Fruit fly (Drosophila melanogaster) whole organism, embryonic: ENCODE results near the gene CG45049.

Source experiments
- Abd-B ChIP-seq: fragments of 200-800 bp; sonication (Bioruptor generic); optimal IDR thresholded peaks from 2 replicates; lab custom pipeline; 2018; ENCODE audit warnings: missing biosample characterization, mild to moderate bottlenecking, missing genetic modification characterization, moderate library complexity
- Ada2b ChIP-seq: fragments of 200-800 bp; sonication (Bioruptor generic); IDR thresholded peaks from 2 replicates; pipeline ENCODE4 v1.3.6; 2022; ENCODE audit warnings: missing biosample characterization, missing genetic modification characterization
- Atf3 ChIP-seq: fragments of 200-800 bp; sonication (Bioruptor generic); optimal IDR thresholded peaks from 3 replicates; lab custom pipeline; 2016; ENCODE audit warnings: missing biosample characterization, missing genetic modification characterization
- CG1024 ChIP-seq: fragments of 200-800 bp; sonication (Bioruptor generic); IDR thresholded peaks from 2 replicates; pipeline ENCODE4 v1.3.6; 2022; ENCODE audit warnings: missing biosample characterization, missing genetic modification characterization
- CG12299 ChIP-seq: fragments of 200-800 bp; sonication (Bioruptor generic); optimal IDR thresholded peaks from 2 replicates; lab custom pipeline; 2018; ENCODE audit warnings: missing biosample characterization, mild to moderate bottlenecking, missing genetic modification characterization
- CG13894 ChIP-seq: fragments of 200-800 bp; sonication (Bioruptor generic); optimal IDR thresholded peaks from 3 replicates; lab custom pipeline; 2018; ENCODE audit warnings: missing biosample characterization, mild to moderate bottlenecking, missing genetic modification characterization, moderate library complexity
- CG1529 ChIP-seq: fragments of 200-800 bp; sonication (Bioruptor generic); optimal IDR thresholded peaks from 3 replicates; lab custom pipeline; 2018; ENCODE audit warnings: missing biosample characterization, missing genetic modification characterization
- CG1647 ChIP-seq: fragments of 200-800 bp; sonication (Bioruptor generic); optimal IDR thresholded peaks from 3 replicates; lab custom pipeline; 2016; ENCODE audit warnings: missing biosample characterization, missing genetic modification characterization
- CG16779 ChIP-seq: fragments of 200-800 bp; sonication (Bioruptor generic); IDR thresholded peaks from 2 replicates; pipeline ENCODE4 v1.3.6; 2022; ENCODE audit warnings: missing biosample characterization, missing genetic modification characterization
- CG17385 ChIP-seq: fragments of 200-800 bp; sonication (Bioruptor generic); optimal IDR thresholded peaks from 3 replicates; lab custom pipeline; 2018; ENCODE audit warnings: missing biosample characterization, mild to moderate bottlenecking, missing genetic modification characterization
- CG17802 ChIP-seq: fragments of 200-800 bp; sonication (Bioruptor generic); optimal IDR thresholded peaks from 2 replicates; lab custom pipeline; 2018; ENCODE audit warnings: missing biosample characterization, mild to moderate bottlenecking, missing genetic modification characterization, moderate library complexity
- CG34376 ChIP-seq: fragments of 200-800 bp; sonication (Bioruptor generic); optimal IDR thresholded peaks from 2 replicates; lab custom pipeline; 2018; ENCODE audit warnings: missing biosample characterization, mild to moderate bottlenecking, missing genetic modification characterization
- CG4404 ChIP-seq: fragments of 200-800 bp; sonication (Bioruptor generic); IDR thresholded peaks from 2 replicates; pipeline ENCODE4 v1.3.6; 2022; ENCODE audit warnings: missing biosample characterization, missing genetic modification characterization
- CG7928 ChIP-seq: fragments of 200-800 bp; sonication (Bioruptor generic); optimal IDR thresholded peaks from 2 replicates; lab custom pipeline; 2017; ENCODE audit warnings: missing biosample characterization, mild to moderate bottlenecking, missing genetic modification characterization
- CG7987 ChIP-seq: fragments of 200-800 bp; sonication (Bioruptor generic); optimal IDR thresholded peaks from 2 replicates; lab custom pipeline; 2018; ENCODE audit warnings: missing biosample characterization, mild to moderate bottlenecking, missing genetic modification characterization, moderate library complexity
- CG8765 ChIP-seq: fragments of 200-800 bp; sonication (Bioruptor generic); IDR thresholded peaks from 2 replicates; pipeline ENCODE4 v1.3.6; 2022; ENCODE audit warnings: missing biosample characterization, missing genetic modification characterization
- CrebB ChIP-seq: fragments of 200-800 bp; sonication (Bioruptor generic); optimal IDR thresholded peaks from 3 replicates; lab custom pipeline; 2018; ENCODE audit warnings: missing biosample characterization, mild to moderate bottlenecking, missing genetic modification characterization
- D19A ChIP-seq: fragments of 200-800 bp; optimal IDR thresholded peaks from 3 replicates; lab custom pipeline; 2019; ENCODE audit warnings: missing biosample characterization, mild to moderate bottlenecking, missing genetic modification characterization, moderate library complexity
- D19B ChIP-seq: fragments of 200-800 bp; sonication (Bioruptor generic); optimal IDR thresholded peaks from 2 replicates; lab custom pipeline; 2017; ENCODE audit warnings: missing biosample characterization, mild to moderate bottlenecking, missing genetic modification characterization
- Dref ChIP-seq: fragments of 200-800 bp; sonication (Bioruptor generic); IDR thresholded peaks from 2 replicates; pipeline ENCODE4 v1.3.6; 2022; ENCODE audit warnings: missing biosample characterization, missing genetic modification characterization
- E2f1 ChIP-seq: fragments of 200-800 bp; sonication (Bioruptor generic); IDR thresholded peaks from 2 replicates; pipeline ENCODE4 v1.3.6; 2022; ENCODE audit warnings: missing biosample characterization, missing genetic modification characterization
- Eip74EF ChIP-seq, 2 experiments: fragments of 200-800 bp in 1 of 2; fragments of >200 bp in 1 of 2; sonication (Bioruptor generic) in 1 of 2; optimal IDR thresholded peaks; 2 replicates each; lab custom pipeline; 2017 to 2019; ENCODE audit warnings: missing biosample characterization in 2 of 2, missing genetic modification characterization in 2 of 2, mild to moderate bottlenecking in 1 of 2, moderate library complexity in 1 of 2
- Elba2 ChIP-seq: fragments of 200-800 bp; sonication (Bioruptor generic); optimal IDR thresholded peaks from 3 replicates; lab custom pipeline; 2016; ENCODE audit warnings: missing biosample characterization, missing genetic modification characterization
- HHEX ChIP-seq: fragments of 200-800 bp; sonication (Bioruptor generic); optimal IDR thresholded peaks from 3 replicates; lab custom pipeline; 2017; ENCODE audit warnings: missing biosample characterization, mild to moderate bottlenecking, missing genetic modification characterization, missing genetic modification reagents
- HmgD ChIP-seq: fragments of 200-800 bp; sonication (Bioruptor generic); optimal IDR thresholded peaks from 3 replicates; lab custom pipeline; 2016; ENCODE audit warnings: missing biosample characterization, missing genetic modification characterization
- Lhr ChIP-seq: fragments of 200-800 bp; sonication (Bioruptor generic); optimal IDR thresholded peaks from 3 replicates; lab custom pipeline; 2017; ENCODE audit warnings: mild to moderate bottlenecking, missing biosample characterization, missing genetic modification reagents, missing genetic modification characterization
- Mad ChIP-seq: fragments of 200-800 bp; sonication (Bioruptor generic); optimal IDR thresholded peaks from 2 replicates; lab custom pipeline; 2016; ENCODE audit warnings: missing biosample characterization, missing genetic modification characterization
- Mes4 ChIP-seq: fragments of 200-800 bp; sonication (Bioruptor generic); optimal IDR thresholded peaks from 2 replicates; lab custom pipeline; 2016; ENCODE audit warnings: missing biosample characterization, missing genetic modification characterization
- Neu2 ChIP-seq: fragments of 200-800 bp; sonication (Bioruptor generic); optimal IDR thresholded peaks from 3 replicates; lab custom pipeline; 2016; ENCODE audit warnings: missing biosample characterization, missing genetic modification characterization, borderline replicate concordance
- Six4 ChIP-seq: fragments of 200-800 bp; sonication (Bioruptor generic); optimal IDR thresholded peaks from 2 replicates; lab custom pipeline; 2016; ENCODE audit warnings: missing biosample characterization, missing genetic modification characterization
- ab ChIP-seq: fragments of 200-800 bp; sonication (Bioruptor generic); optimal IDR thresholded peaks from 2 replicates; lab custom pipeline; 2016; ENCODE audit warnings: missing biosample characterization, missing genetic modification characterization
- ash1 ChIP-seq: fragments of 200-800 bp; sonication (Bioruptor generic); optimal IDR thresholded peaks from 2 replicates; lab custom pipeline; 2018; ENCODE audit warnings: missing biosample characterization, mild to moderate bottlenecking, missing genetic modification characterization
- dmrt11E ChIP-seq: fragments of 200-800 bp; sonication (Bioruptor generic); optimal IDR thresholded peaks from 3 replicates; lab custom pipeline; 2018; ENCODE audit warnings: missing biosample characterization, mild to moderate bottlenecking, missing genetic modification characterization, moderate library complexity
- fd3F ChIP-seq: fragments of 200-800 bp; sonication (Bioruptor generic); optimal IDR thresholded peaks from 2 replicates; lab custom pipeline; 2018; ENCODE audit warnings: missing biosample characterization, mild to moderate bottlenecking, missing genetic modification characterization, moderate library complexity
- gfzf ChIP-seq: fragments of 200-800 bp; sonication (Bioruptor generic); optimal IDR thresholded peaks from 2 replicates; lab custom pipeline; 2016; ENCODE audit warnings: missing biosample characterization, mild to moderate bottlenecking, missing genetic modification characterization, moderate library complexity
- inv ChIP-seq: fragments of 200-800 bp; sonication (Bioruptor generic); IDR thresholded peaks from 2 replicates; pipeline ENCODE4 v1.3.6; 2022; ENCODE audit warnings: missing biosample characterization, missing genetic modification characterization; ENCODE audit not compliant: partially characterized antibody
- lmd ChIP-seq: fragments of 200-800 bp; sonication (Bioruptor generic); IDR thresholded peaks from 2 replicates; pipeline ENCODE4 v1.3.6; 2022; ENCODE audit warnings: missing biosample characterization, missing genetic modification characterization
- luna ChIP-seq: fragments of 200-800 bp; sonication (Bioruptor generic); optimal IDR thresholded peaks from 2 replicates; lab custom pipeline; 2016; ENCODE audit warnings: missing biosample characterization, missing genetic modification characterization
- pum ChIP-seq: fragments of 200-800 bp; sonication (Bioruptor generic); optimal IDR thresholded peaks from 2 replicates; lab custom pipeline; 2016; ENCODE audit warnings: missing biosample characterization, missing genetic modification characterization
- ranshi ChIP-seq: fragments of 200-800 bp; sonication (Bioruptor generic); IDR thresholded peaks from 2 replicates; pipeline ENCODE4 v1.3.6; 2022; ENCODE audit warnings: missing biosample characterization, missing genetic modification characterization
- repo ChIP-seq: fragments of 200-800 bp; sonication (Bioruptor generic); optimal IDR thresholded peaks from 2 replicates; lab custom pipeline; 2016; ENCODE audit warnings: missing biosample characterization, missing genetic modification characterization
- schlank ChIP-seq: fragments of 200-800 bp; sonication (Bioruptor generic); optimal IDR thresholded peaks from 2 replicates; lab custom pipeline; 2018; ENCODE audit warnings: missing biosample characterization, mild to moderate bottlenecking, missing genetic modification characterization
- tgo ChIP-seq: fragments of 200-800 bp; sonication (Bioruptor generic); IDR thresholded peaks from 3 replicates; pipeline ENCODE4 v1.3.6; 2022; ENCODE audit warnings: missing biosample characterization, missing genetic modification characterization
- toy ChIP-seq: fragments of 200-800 bp; sonication (Bioruptor generic); IDR thresholded peaks from 2 replicates; pipeline ENCODE4 v1.3.6; 2022; ENCODE audit warnings: missing biosample characterization, missing genetic modification characterization
- vvl ChIP-seq: fragments of 200-800 bp; sonication (Bioruptor generic); IDR thresholded peaks from 2 replicates; pipeline ENCODE4 v1.3.6; 2022; ENCODE audit warnings: missing biosample characterization, missing genetic modification characterization
- wor ChIP-seq: fragments of 200-800 bp; sonication (Bioruptor generic); IDR thresholded peaks from 2 replicates; pipeline ENCODE4 v1.3.6; 2022; ENCODE audit warnings: missing biosample characterization, missing genetic modification characterization
- zen ChIP-seq: fragments of 200-800 bp; sonication (Bioruptor generic); optimal IDR thresholded peaks from 3 replicates; lab custom pipeline; 2018; ENCODE audit warnings: missing biosample characterization, mild to moderate bottlenecking, missing genetic modification characterization, moderate library complexity
- zfh1 ChIP-seq: fragments of 200-800 bp; sonication (Bioruptor generic); IDR thresholded peaks from 3 replicates; pipeline ENCODE4 v1.3.6; 2022; ENCODE audit warnings: missing biosample characterization, missing genetic modification characterization
- zfh2 ChIP-seq: fragments of 200-800 bp; sonication (Bioruptor generic); optimal IDR thresholded peaks from 2 replicates; lab custom pipeline; 2016; ENCODE audit warnings: missing biosample characterization, missing genetic modification characterization

Gene CG45049

DNA sequence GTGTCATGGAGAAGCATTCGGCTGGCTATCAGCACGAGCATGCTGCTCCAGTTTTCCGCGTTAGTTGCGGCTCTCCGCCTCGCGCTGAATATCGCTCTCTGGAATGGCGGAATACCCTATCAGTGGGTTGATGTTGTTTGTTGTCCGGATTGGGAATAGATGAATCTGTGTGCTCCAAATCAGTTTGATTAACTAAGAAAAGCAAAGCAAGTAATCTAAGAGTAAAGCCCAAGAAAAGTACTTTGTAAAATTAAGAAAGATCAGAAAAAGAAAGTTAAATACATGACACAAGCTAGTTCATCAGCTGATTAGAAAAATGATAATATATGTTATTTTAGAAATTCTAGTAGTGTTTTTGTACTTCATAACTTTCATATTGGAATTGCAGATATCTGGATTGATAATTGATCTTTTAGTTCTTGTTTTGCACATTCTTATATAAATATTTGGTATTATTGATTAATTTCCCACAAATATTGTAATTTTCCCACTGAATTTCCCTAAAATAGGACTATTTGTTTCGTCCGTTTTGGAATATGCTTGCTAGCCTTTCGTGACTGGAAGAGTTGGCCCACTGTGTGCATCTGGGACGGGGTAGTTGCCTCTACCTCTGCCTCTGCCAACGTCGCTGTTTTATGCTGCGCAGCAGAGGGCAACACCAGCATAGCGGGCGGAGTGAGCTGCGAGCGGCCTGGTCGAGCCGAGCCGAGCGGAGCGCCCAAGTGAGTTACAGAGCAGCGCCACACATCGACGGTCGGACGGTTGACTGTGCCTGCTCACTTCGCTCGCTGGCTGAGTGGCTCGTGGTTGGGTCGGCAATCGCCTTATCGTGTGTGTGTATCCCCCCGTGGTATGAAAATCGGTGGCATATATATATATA lies 27.4 kb downstream of the CG45049 start (continued):
- TF ChIP-seq tgo (GFP tag; lab: Robert Waterston, UW), result peak; percentile 43; the same call in 2 of the 3 replicates
- TF ChIP-seq schlank (tag; lab: Kevin White, UChicago), result no peak
- TF ChIP-seq CG12299 (tag; lab: Kevin White, UChicago), result no peak
- no peak for TF ChIP-seq CG34376 (GFP tag; lab: Kevin White, UChicago)
- peak; percentile 92 for TF ChIP-seq D19A
- TF ChIP-seq CG7987 (GFP tag; lab: Kevin White, UChicago), result peak; percentile 41
- TF ChIP-seq Elba2, result no peak
- peak; percentile 23 for TF ChIP-seq Mad (GFP tag; lab: Kevin White, UChicago)
- TF ChIP-seq CG4404, result no peak
- peak; percentile 38 for TF ChIP-seq vvl (GFP tag; lab: Robert Waterston, UW)
- no peak for TF ChIP-seq luna
- TF ChIP-seq Mes4 (GFP tag; lab: Kevin White, UChicago), result peak; percentile 13
- no peak for TF ChIP-seq CG7928 (GFP tag; lab: Kevin White, UChicago)
- TF ChIP-seq CG16779, result peak; percentile 54; the same call in 1 of the 2 replicates
- TF ChIP-seq Eip74EF (GFP tag; optimal IDR thresholded peaks at IDR 0.05; lab: Kevin White, UChicago), result no peak
- TF ChIP-seq CG13894 (tag; lab: Kevin White, UChicago), result peak; percentile 9
- no peak for TF ChIP-seq zen (tag; lab: Kevin White, UChicago)
- no peak for TF ChIP-seq CG8765
- peak; percentile 55; the same call in 1 of the 2 replicates for TF ChIP-seq E2f1
- peak; percentile 22 for TF ChIP-seq CG1529 (GFP tag; lab: Kevin White, UChicago)
- 0 out of 2 replicates have a peak, but pooled peaks have one; percentile 11 for TF ChIP-seq Dref (GFP tag; lab: Robert Waterston, UW)
- TF ChIP-seq ash1 (GFP tag; lab: Kevin White, UChicago), result no peak
- no peak for TF ChIP-seq toy
- peak; percentile 41 for TF ChIP-seq pum (GFP tag; lab: Kevin White, UChicago)
- TF ChIP-seq lmd (GFP tag; lab: Robert Waterston, UW), result peak; percentile 54
- peak; percentile 28 for TF ChIP-seq fd3F (GFP tag; lab: Kevin White, UChicago)
- TF ChIP-seq gfzf (GFP tag; lab: Kevin White, UChicago), result no peak
- no peak for TF ChIP-seq inv (GFP tag; lab: Robert Waterston, UW)
- TF ChIP-seq Abd-B, result peak; percentile 33
- TF ChIP-seq Lhr (GFP tag; lab: Kevin White, UChicago), result no peak
- TF ChIP-seq CG1647 (GFP tag; lab: Kevin White, UChicago), result no peak
- TF ChIP-seq dmrt11E (tag; lab: Kevin White, UChicago), result no peak
- no peak for TF ChIP-seq Neu2
- peak; percentile 57 for TF ChIP-seq Ada2b
- no peak for TF ChIP-seq CG17802 (tag; lab: Kevin White, UChicago)
- TF ChIP-seq zfh2 (GFP tag; lab: Kevin White, UChicago), result peak; percentile 58
- TF ChIP-seq CrebB (tag; lab: Kevin White, UChicago), result peak; percentile 11
- TF ChIP-seq CG1024 (GFP tag; lab: Robert Waterston, UW), result no peak
- TF ChIP-seq HHEX (GFP tag; lab: Kevin White, UChicago), result peak; percentile 38
- peak; percentile 26 for TF ChIP-seq repo
- TF ChIP-seq Six4, result peak; percentile 67
- TF ChIP-seq D19B (GFP tag; lab: Kevin White, UChicago), result peak; percentile 59
- 0 out of 2 replicates have a peak, but pooled peaks have one; percentile 16 for TF ChIP-seq ranshi (GFP tag; lab: Robert Waterston, UW)
- TF ChIP-seq Atf3 (GFP tag; lab: Kevin White, UChicago), result no peak
- TF ChIP-seq zfh1 (GFP tag; lab: Robert Waterston, UW), result peak; percentile 42; the same call in 2 of the 3 replicates
- TF ChIP-seq ab (GFP tag; lab: Kevin White, UChicago), result no peak
- no peak for TF ChIP-seq wor (GFP tag; lab: Robert Waterston, UW)
- no peak for TF ChIP-seq HmgD
- TF ChIP-seq CG17385 (GFP tag; lab: Kevin White, UChicago), result peak; percentile 49
